Worm (Caenorhabditis elegans): ENCODE results near the gene Y73F8A.15.
"Not testable (repeated sequence)": the region's sequence is repeated elsewhere in the genome, so short reads cannot be mapped to it uniquely, and the experiment has no call there.

Gene Y73F8A.15

DNA sequence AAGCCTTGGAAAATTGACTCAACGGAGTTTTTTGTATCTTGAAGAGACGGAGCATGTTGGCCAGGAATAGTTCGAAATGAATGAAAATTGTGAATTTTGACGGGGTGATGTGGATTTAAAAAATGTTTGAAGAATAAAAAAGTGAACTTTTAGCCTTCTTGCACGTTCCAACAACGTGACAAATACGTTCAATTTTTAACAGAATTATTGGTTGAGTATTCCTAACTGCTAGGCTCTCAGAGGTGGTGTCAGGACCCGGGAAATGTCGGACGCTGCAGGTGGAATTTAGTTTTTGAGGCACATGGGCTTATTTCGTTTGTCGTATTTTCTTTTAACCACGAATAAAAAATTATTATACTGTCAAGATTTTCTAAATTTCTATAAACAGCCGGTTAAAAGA lies 2.4 kb upstream of the Y73F8A.15 start, which contains the start of gene Y73F8A.14:
Gene Y73F8A.14, minus strand, starts transcription at position 101 of the 400 bp plus-strand sequence.
- not testable (repeated sequence) for TF ChIP-seq drap-1 (GFP tag; optimal IDR thresholded peaks at IDR 0.05); elt-3 (tag; optimal IDR thresholded peaks at IDR 0.05); nhr-12 (tag; optimal IDR thresholded peaks at IDR 0.05)

DNA sequence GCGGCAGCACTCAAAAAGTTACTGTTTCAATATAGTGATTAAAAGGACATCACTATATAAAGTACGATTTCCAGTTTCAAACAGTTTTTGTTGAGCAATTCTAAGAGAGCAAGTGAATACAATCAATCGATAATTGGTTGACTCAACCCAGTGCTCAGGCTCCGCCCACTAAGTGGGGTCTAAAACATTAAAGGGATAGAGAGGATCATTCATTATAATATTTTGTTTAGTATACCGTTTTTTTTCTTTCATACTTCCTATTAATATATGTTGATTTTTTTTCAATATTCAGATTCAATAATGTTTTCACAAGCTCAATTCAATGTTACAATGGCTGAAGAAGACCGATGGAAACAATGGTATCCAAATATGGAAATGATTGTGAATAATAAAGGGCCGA lies 2.2 kb downstream of the Y73F8A.15 start, which contains the start of gene tbx-39:
Gene tbx-39, plus strand, starts transcription at position 301 of the 400 bp plus-strand sequence.
- TF ChIP-seq lsy-2 (tag; optimal IDR thresholded peaks at IDR 0.05) (no peak), lin-13 (tag; optimal IDR thresholded peaks at IDR 0.05) (no peak), nhr-76 (tag; optimal IDR thresholded peaks at IDR 0.05) (no peak), zip-8 (tag; optimal IDR thresholded peaks at IDR 0.05) (no peak), hlh-1 (tag; optimal IDR thresholded peaks at IDR 0.05) (no peak), M03D4.4 (tag; optimal IDR thresholded peaks at IDR 0.05) (no peak)

DNA sequence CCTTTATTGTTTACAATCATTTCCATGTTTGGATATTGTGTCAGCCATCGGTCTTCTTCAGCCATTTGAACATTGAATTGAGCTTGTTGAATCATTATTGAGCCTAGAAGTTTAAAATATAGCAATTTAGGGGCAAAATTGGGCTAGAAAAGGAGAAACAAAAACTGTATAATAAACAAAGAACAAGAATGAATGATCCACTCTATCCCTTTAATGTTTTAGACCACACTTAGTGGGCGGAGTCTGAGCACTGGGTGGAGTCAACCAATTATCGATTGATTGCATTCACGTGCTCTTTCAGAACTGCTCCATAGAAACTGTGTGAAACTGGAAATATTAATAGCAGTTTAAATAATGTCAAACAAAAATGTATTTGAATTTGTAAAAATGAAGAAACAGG lies 6.7 kb downstream of the Y73F8A.15 start, which contains the start of gene tbx-40:
Gene tbx-40, minus strand, starts transcription at position 101 of the 400 bp plus-strand sequence.
- TF ChIP-seq zip-8 (tag; optimal IDR thresholded peaks at IDR 0.05) = no peak
- no peak for TF ChIP-seq cnd-1 (tag; optimal IDR thresholded peaks at IDR 0.05)
- no peak for TF ChIP-seq ceh-43 (GFP tag; optimal IDR thresholded peaks at IDR 0.05)
- TF ChIP-seq ceh-83 (GFP tag; optimal IDR thresholded peaks at IDR 0.05) = no peak
- no peak for TF ChIP-seq drap-1 (GFP tag; optimal IDR thresholded peaks at IDR 0.05)
- TF ChIP-seq lsy-2 (tag; optimal IDR thresholded peaks at IDR 0.05) = no peak
- no peak for TF ChIP-seq lin-32 (GFP tag; optimal IDR thresholded peaks at IDR 0.05)
- no peak for TF ChIP-seq unc-62 (GFP tag; optimal IDR thresholded peaks at IDR 0.05)
- TF ChIP-seq mls-2 (tag; optimal IDR thresholded peaks at IDR 0.05) = no peak

DNA sequence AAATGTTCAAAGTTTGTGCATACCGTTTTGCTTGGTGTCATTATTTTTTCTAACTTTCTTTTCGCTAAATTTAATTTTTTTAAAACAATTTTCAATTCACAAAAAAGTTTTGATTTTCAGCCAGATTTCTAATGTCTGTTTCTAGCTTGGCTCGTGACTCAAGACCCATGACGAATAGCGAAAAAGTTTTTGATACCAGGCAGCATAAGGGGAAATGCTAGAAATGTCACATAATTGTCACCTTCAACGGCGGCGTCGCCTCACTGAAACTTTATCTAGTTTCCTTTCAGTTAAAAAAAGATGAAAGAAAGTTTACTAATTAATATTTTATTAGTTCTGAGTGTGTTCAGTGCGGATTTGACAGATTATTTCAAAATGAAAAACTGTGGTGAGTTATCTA lies 15.4 kb downstream of the Y73F8A.15 start, which contains the start of gene irld-59:
Gene irld-59, plus strand, starts transcription at position 301 of the 400 bp plus-strand sequence.
- TF ChIP-seq elt-1 (tag; optimal IDR thresholded peaks at IDR 0.05; ENCODE audit: borderline replicate concordance, insufficient read depth) (no peak), lin-13 (tag; optimal IDR thresholded peaks at IDR 0.05) (no peak), ces-1 (GFP tag; optimal IDR thresholded peaks at IDR 0.05) (no peak)

DNA sequence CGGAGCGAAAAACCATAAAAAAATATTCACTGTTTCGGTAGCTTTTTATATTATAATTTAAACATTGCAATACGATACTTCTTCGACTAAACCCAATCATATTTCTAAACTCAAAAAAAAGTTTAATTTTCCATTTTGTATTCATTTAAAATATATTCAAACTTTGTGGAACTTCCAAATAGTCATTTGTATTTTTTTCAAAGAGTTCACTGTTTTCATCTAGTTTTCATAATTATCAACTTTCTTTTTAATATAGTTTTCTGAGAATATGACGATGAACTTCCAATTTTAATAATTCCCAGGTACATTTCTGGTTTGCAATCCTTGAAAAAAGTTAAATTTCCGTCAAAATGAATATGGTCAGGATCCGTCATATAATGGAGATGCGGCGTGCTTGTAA lies 39.9 kb downstream of the Y73F8A.15 start, which contains the start of gene cpna-4:
Gene cpna-4, plus strand, starts transcription at position 301 of the 400 bp plus-strand sequence.
- TF ChIP-seq unc-39 (tag; optimal IDR thresholded peaks at IDR 0.05) (no peak), nhr-28 (tag; optimal IDR thresholded peaks at IDR 0.05) (no peak), nhr-2 (tag; optimal IDR thresholded peaks at IDR 0.05) (no peak), unc-62 (GFP tag; optimal IDR thresholded peaks at IDR 0.05) (no peak), ztf-11 (tag; optimal IDR thresholded peaks at IDR 0.05) (no peak), flh-1 (GFP tag; optimal IDR thresholded peaks at IDR 0.05) (no peak), tbx-8 (GFP tag; optimal IDR thresholded peaks at IDR 0.05) (no peak), ceh-83 (GFP tag; optimal IDR thresholded peaks at IDR 0.05) (no peak), ceh-39 (tag; optimal IDR thresholded peaks at IDR 0.05) (no peak), mep-1 (tag; optimal IDR thresholded peaks at IDR 0.05) (no peak)

DNA sequence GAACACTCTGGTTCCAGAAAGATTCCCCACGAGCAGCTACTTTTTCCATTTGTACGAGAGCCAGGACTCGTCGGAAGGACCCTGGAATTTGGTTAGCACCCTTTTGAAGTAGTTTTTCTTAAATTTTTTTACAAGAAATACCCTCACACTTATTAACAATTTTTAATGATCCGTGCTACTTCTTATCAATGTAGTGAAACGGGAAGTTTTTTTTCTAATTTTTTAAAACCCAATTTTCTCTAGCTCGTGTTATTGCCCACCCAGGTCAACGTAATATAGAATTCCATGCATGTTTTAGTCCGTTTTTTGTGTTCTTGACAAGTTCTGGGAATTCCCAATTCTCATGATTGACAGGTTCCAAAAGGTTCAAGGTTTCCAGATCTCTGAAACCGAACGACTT lies 40.5 kb downstream of the Y73F8A.15 start:
- TF ChIP-seq ceh-83 (GFP tag; optimal IDR thresholded peaks at IDR 0.05) = no peak
- no peak for TF ChIP-seq lin-13 (tag; optimal IDR thresholded peaks at IDR 0.05)
- TF ChIP-seq lin-32 (GFP tag; optimal IDR thresholded peaks at IDR 0.05) = no peak
- no peak for TF ChIP-seq snpc-4 (tag; optimal IDR thresholded peaks at IDR 0.05)
- TF ChIP-seq hlh-1 (tag; optimal IDR thresholded peaks at IDR 0.05) = no peak
- no peak for TF ChIP-seq bed-3 (GFP tag; optimal IDR thresholded peaks at IDR 0.05)
- TF ChIP-seq sem-2 (GFP tag; optimal IDR thresholded peaks at IDR 0.05) = no peak
- no peak for TF ChIP-seq unc-39 (tag; optimal IDR thresholded peaks at IDR 0.05)
- no peak for TF ChIP-seq mab-5 (tag; optimal IDR thresholded peaks at IDR 0.05)
- no peak for TF ChIP-seq ham-2 (GFP tag; optimal IDR thresholded peaks at IDR 0.05)
- TF ChIP-seq ztf-11 (tag; optimal IDR thresholded peaks at IDR 0.05) = no peak
- TF ChIP-seq zip-8 (tag; optimal IDR thresholded peaks at IDR 0.05) = no peak
- TF ChIP-seq M03D4.4 (tag; optimal IDR thresholded peaks at IDR 0.05) = no peak
- no peak for TF ChIP-seq lsy-2 (tag; optimal IDR thresholded peaks at IDR 0.05)
- TF ChIP-seq ceh-43 (GFP tag; optimal IDR thresholded peaks at IDR 0.05) = no peak
- TF ChIP-seq nhr-237 (tag; optimal IDR thresholded peaks at IDR 0.05) = no peak
